Fruit fly (Drosophila melanogaster) whole organism, prepupa: ENCODE measurements around the gene CG31327.

Experiments
- Hr38 ChIP-seq: sonication (Bioruptor generic); optimal IDR thresholded peaks from 2 replicates; lab custom pipeline; 2016; ENCODE audit warnings: missing biosample characterization, missing genetic modification characterization
- OdsH ChIP-seq: fragments of 200-800 bp; sonication (Bioruptor generic); optimal IDR thresholded peaks from 3 replicates; lab custom pipeline; 2016; ENCODE audit warnings: missing biosample characterization, missing genetic modification characterization
- achi ChIP-seq: fragments of 200-800 bp; sonication (Bioruptor generic); optimal IDR thresholded peaks from 3 replicates; lab custom pipeline; 2016; ENCODE audit warnings: missing biosample characterization, missing genetic modification characterization
- fkh ChIP-seq: fragments of 200-800 bp; sonication (Bioruptor generic); optimal IDR thresholded peaks from 3 replicates; lab custom pipeline; 2017; ENCODE audit warnings: missing biosample characterization, mild to moderate bottlenecking, missing genetic modification characterization, moderate library complexity
- salr ChIP-seq, 2 experiments: fragments of 200-800 bp; sonication (Bioruptor generic); optimal IDR thresholded peaks; 3 replicates each; lab custom pipeline; 2016 to 2018; ENCODE audit warnings: missing biosample characterization in 2 of 2, missing genetic modification characterization in 2 of 2, mild to moderate bottlenecking in 1 of 2
- ss ChIP-seq, 2 experiments: fragments of 200-800 bp; sonication (Bioruptor generic); optimal IDR thresholded peaks; 2 replicates in 1 of 2; 3 replicates in 1 of 2; lab custom pipeline; 2017 to 2018; ENCODE audit warnings: mild to moderate bottlenecking in 2 of 2, missing biosample characterization in 2 of 2, missing genetic modification characterization in 2 of 2, moderate library complexity in 1 of 2
- svp ChIP-seq: fragments of 200-800 bp; sonication (Bioruptor generic); peaks from one replicate; lab custom pipeline; 2016; ENCODE audit warnings: missing biosample characterization, missing genetic modification characterization

DNA sequence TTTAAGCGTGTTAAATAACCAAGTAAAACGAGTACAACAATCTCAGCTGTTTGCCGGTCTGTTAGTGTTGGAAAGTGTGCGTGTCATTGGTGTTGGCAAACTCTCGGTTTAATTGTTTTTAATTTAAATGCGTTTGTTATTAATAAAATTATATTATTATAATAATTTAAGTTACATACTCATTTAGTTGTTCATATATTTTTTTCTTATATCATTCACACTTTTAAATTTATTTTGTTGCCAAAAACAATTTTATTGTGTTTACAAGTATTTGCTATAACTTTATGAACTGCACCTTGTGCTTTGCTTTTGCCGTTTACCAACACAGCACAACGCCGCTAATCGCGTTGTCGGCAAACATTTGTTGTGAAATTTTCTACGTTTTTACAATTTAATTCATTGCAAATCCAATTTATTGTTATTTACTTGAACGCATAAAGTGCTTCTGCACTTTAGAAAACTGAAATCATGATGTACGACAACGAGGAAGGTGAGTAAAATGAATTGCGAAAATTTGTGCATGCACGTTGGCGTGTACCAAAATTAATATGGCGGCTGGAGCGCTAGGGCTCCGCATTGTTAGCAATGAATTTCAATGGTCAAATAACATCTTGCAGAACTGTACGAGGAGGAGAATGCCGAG is 34.5 kb downstream of the CG31327 start, which contains the start of the genes 140up and Polr2B:
- peak; percentile 83 for TF ChIP-seq fkh (GFP tag; lab: Kevin White, UChicago)
- peak in 1 of 2 experiments; percentile 86 for TF ChIP-seq ss (GFP tag; optimal IDR thresholded peaks at IDR 0.05; lab: Kevin White, UChicago)
- TF ChIP-seq achi, result peak; percentile 92
- peak; percentile 49 to 87 for TF ChIP-seq salr (GFP tag; optimal IDR thresholded peaks at IDR 0.05; lab: Kevin White, UChicago)
- TF ChIP-seq Hr38 (GFP tag; lab: Kevin White, UChicago), result no peak
- peak; percentile 93 for TF ChIP-seq OdsH
- peak; percentile 88 for TF ChIP-seq svp
